Worm (Caenorhabditis elegans) whole organism, late embryonic: Measurements from ENCODE around the gene C08D8.7.
A peak's percentile ranks its signal among the peaks of the same experiment; 100 is the strongest.

ENCODE experiments used
- C38D4.7 ChIP-seq: fragments of 200-800 bp; sonication (Bioruptor generic); optimal IDR thresholded peaks from 2 replicates; lab custom pipeline; 2018; ENCODE audit warnings: mild to moderate bottlenecking, missing genetic modification characterization, moderate library complexity, missing compliant biosample characterization
- F13H6.1 ChIP-seq: sonication (generic microtip); optimal IDR thresholded peaks from 2 replicates; lab custom pipeline; 2016; ENCODE audit warnings: missing genetic modification characterization, missing compliant biosample characterization
- T23F11.4 ChIP-seq: fragments of 200-800 bp; sonication (Bioruptor generic); optimal IDR thresholded peaks from 2 replicates; lab custom pipeline; 2018; ENCODE audit warnings: mild to moderate bottlenecking, missing genetic modification characterization, missing compliant biosample characterization
- Y22D7AL.16 ChIP-seq: sonication (generic microtip); optimal IDR thresholded peaks from 2 replicates; lab custom pipeline; 2016; ENCODE audit warnings: missing genetic modification characterization, missing compliant biosample characterization
- ama-1 ChIP-seq: fragments of 150-350 bp; optimal IDR thresholded peaks from 2 replicates; lab custom pipeline; 2014
- ceh-2 ChIP-seq: sonication (generic microtip); optimal IDR thresholded peaks from 2 replicates; lab custom pipeline; 2016; ENCODE audit warnings: missing genotype, missing genetic modification characterization, missing compliant biosample characterization
- ceh-24 ChIP-seq: sonication (generic microtip); optimal IDR thresholded peaks from 2 replicates; lab custom pipeline; 2016; ENCODE audit warnings: mild to moderate bottlenecking, missing genetic modification characterization, missing compliant biosample characterization
- ceh-31 ChIP-seq: sonication (generic microtip); optimal IDR thresholded peaks from 2 replicates; lab custom pipeline; 2016; ENCODE audit warnings: missing genetic modification characterization, missing compliant biosample characterization
- ceh-45 ChIP-seq: fragments of 200-800 bp; sonication (Bioruptor generic); IDR thresholded peaks from 2 replicates; pipeline ENCODE4 v1.3.6; 2022; ENCODE audit warnings: missing genetic modification reagents, missing genetic modification characterization, missing compliant biosample characterization
- ceh-48 ChIP-seq: sonication (generic microtip); optimal IDR thresholded peaks from 2 replicates; lab custom pipeline; 2016; ENCODE audit warnings: missing genetic modification characterization, inconsistent platforms, missing compliant biosample characterization
- ceh-6 ChIP-seq: fragments of 200-800 bp; sonication (Bioruptor generic); optimal IDR thresholded peaks from 2 replicates; lab custom pipeline; 2018; ENCODE audit warnings: mild to moderate bottlenecking, missing genetic modification characterization, missing compliant biosample characterization
- ceh-9 ChIP-seq: sonication (generic microtip); optimal IDR thresholded peaks from 2 replicates; lab custom pipeline; 2016; ENCODE audit warnings: mild to moderate bottlenecking, missing genetic modification characterization, inconsistent platforms, missing compliant biosample characterization
- elt-2 ChIP-seq: sonication (generic microtip); optimal IDR thresholded peaks from 2 replicates; lab custom pipeline; 2016; ENCODE audit warnings: missing genetic modification reagents, missing genetic modification characterization, missing compliant biosample characterization
- eyg-1 ChIP-seq: sonication (generic microtip); optimal IDR thresholded peaks from 2 replicates; lab custom pipeline; 2016; ENCODE audit warnings: missing genotype, missing genetic modification characterization, missing compliant biosample characterization
- fax-1 ChIP-seq: sonication (generic microtip); optimal IDR thresholded peaks from 2 replicates; lab custom pipeline; 2016; ENCODE audit warnings: missing genotype, missing genetic modification characterization, missing compliant biosample characterization
- fkh-6 ChIP-seq: sonication (generic microtip); optimal IDR thresholded peaks from 2 replicates; lab custom pipeline; 2016; ENCODE audit warnings: missing genetic modification characterization, missing compliant biosample characterization
- hlh-30 ChIP-seq: sonication (generic microtip); optimal IDR thresholded peaks from 2 replicates; lab custom pipeline; 2017; ENCODE audit warnings: antibody characterized with exemption, missing genetic modification characterization, missing compliant biosample characterization; ENCODE audit not compliant: insufficient read depth
- hlh-6 ChIP-seq: sonication (generic microtip); optimal IDR thresholded peaks from 2 replicates; lab custom pipeline; 2016; ENCODE audit warnings: missing genotype, missing genetic modification characterization, missing compliant biosample characterization
- lim-6 ChIP-seq: sonication (generic microtip); optimal IDR thresholded peaks from 2 replicates; lab custom pipeline; 2016; ENCODE audit warnings: missing genetic modification characterization, missing compliant biosample characterization
- madf-2 ChIP-seq: sonication (generic microtip); optimal IDR thresholded peaks from 2 replicates; lab custom pipeline; 2017; ENCODE audit warnings: missing genetic modification characterization, missing compliant biosample characterization
- mec-3 ChIP-seq: sonication (generic microtip); optimal IDR thresholded peaks from 2 replicates; lab custom pipeline; 2016; ENCODE audit warnings: borderline replicate concordance, missing genetic modification characterization, missing compliant biosample characterization
- odd-2 ChIP-seq: sonication (generic microtip); optimal IDR thresholded peaks from 2 replicates; lab custom pipeline; 2017; ENCODE audit warnings: antibody characterized with exemption, mild to moderate bottlenecking, missing genetic modification characterization, missing compliant biosample characterization
- pag-3 ChIP-seq: sonication (generic microtip); optimal IDR thresholded peaks from 2 replicates; lab custom pipeline; 2016; ENCODE audit warnings: missing compliant biosample characterization, missing genetic modification characterization, borderline replicate concordance
- pat-9 ChIP-seq: fragments of 200-800 bp; sonication (Bioruptor generic); optimal IDR thresholded peaks from 2 replicates; lab custom pipeline; 2018; ENCODE audit warnings: mild to moderate bottlenecking, missing genetic modification characterization, moderate library complexity, missing compliant biosample characterization
- pha-2 ChIP-seq: sonication (generic microtip); optimal IDR thresholded peaks from 2 replicates; lab custom pipeline; 2017; ENCODE audit warnings: mild to moderate bottlenecking, missing genetic modification characterization, missing compliant biosample characterization
- pha-4 ChIP-seq: fragments of 150-350 bp; optimal IDR thresholded peaks from 2 replicates; lab custom pipeline; 2018; ENCODE audit warnings: missing biosample characterization, missing genetic modification reagents, missing genetic modification characterization
- pqm-1 ChIP-seq: sonication (generic microtip); optimal IDR thresholded peaks from 2 replicates; lab custom pipeline; 2016; ENCODE audit warnings: missing genetic modification characterization, missing compliant biosample characterization
- pros-1 ChIP-seq: fragments of 150-350 bp; optimal IDR thresholded peaks from 2 replicates; lab custom pipeline; 2014; ENCODE audit warnings: missing biosample characterization, missing genetic modification reagents, missing genetic modification characterization
- sdc-2 ChIP-seq: sonication (generic microtip); optimal IDR thresholded peaks from 2 replicates; lab custom pipeline; 2016; ENCODE audit warnings: missing genotype, missing genetic modification characterization, missing compliant biosample characterization
- syd-9 ChIP-seq: sonication (generic microtip); optimal IDR thresholded peaks from 2 replicates; lab custom pipeline; 2016; ENCODE audit warnings: mild to moderate bottlenecking, missing genetic modification characterization, moderate library complexity, missing compliant biosample characterization
- tbx-2 ChIP-seq: sonication (generic microtip); optimal IDR thresholded peaks from 2 replicates; lab custom pipeline; 2016; ENCODE audit warnings: missing genetic modification characterization, missing compliant biosample characterization
- unc-3 ChIP-seq, 2 experiments: fragments of 200-800 bp in 1 of 2; sonication (Bioruptor generic) in 1 of 2; sonication (generic microtip) in 1 of 2; conservative IDR thresholded peaks in 1 of 2; optimal IDR thresholded peaks in 1 of 2; 2 replicates each; pipeline versions ENCODE4 v1.3.6 to Lab custom; 2016 to 2022; ENCODE audit warnings: missing compliant biosample characterization in 2 of 2, missing genetic modification characterization in 2 of 2, missing genetic modification reagents in 1 of 2
- unc-42 ChIP-seq: sonication (generic microtip); optimal IDR thresholded peaks from 2 replicates; lab custom pipeline; 2016; ENCODE audit warnings: missing genotype, missing genetic modification characterization, missing compliant biosample characterization
- unc-55 ChIP-seq: sonication (generic microtip); optimal IDR thresholded peaks from 2 replicates; lab custom pipeline; 2017; ENCODE audit warnings: missing biosample characterization, missing genetic modification reagents, missing genetic modification characterization
- unc-86 ChIP-seq: sonication (generic microtip); optimal IDR thresholded peaks from 2 replicates; lab custom pipeline; 2016; ENCODE audit warnings: missing genetic modification characterization, missing compliant biosample characterization
- ztf-16 ChIP-seq: sonication (generic microtip); optimal IDR thresholded peaks from 2 replicates; lab custom pipeline; 2017; ENCODE audit warnings: missing genetic modification characterization, missing compliant biosample characterization

C08D8.7 gene

ce11 chrV:8300935-8301535 lies 40.0 kb upstream of the C08D8.7 start, which contains the start of gene W02D7.6:
TSS of gene W02D7.6 (minus strand) at chrV:8301507.
- TF ChIP-seq pros-1 (tag; lab: Kevin White, UChicago) (no peak), ama-1 (lab: Kevin White, UChicago) (peak; percentile 19), ceh-48 (tag; lab: Kevin White, UChicago) (peak; percentile 52)

- TF ChIP-seq elt-2 (tag; lab: Kevin White, UChicago), result peak; percentile 6
- no peak for TF ChIP-seq ztf-16 (tag; lab: Kevin White, UChicago)
- TF ChIP-seq, all 69 proteins: peak for 1
Observed at ce11 chrV:8302522-8302921, 38.5 kb upstream of the C08D8.7 start, which contains the start of gene sel-9. TSS of gene sel-9 (minus strand) at chrV:8302580.

DNA sequence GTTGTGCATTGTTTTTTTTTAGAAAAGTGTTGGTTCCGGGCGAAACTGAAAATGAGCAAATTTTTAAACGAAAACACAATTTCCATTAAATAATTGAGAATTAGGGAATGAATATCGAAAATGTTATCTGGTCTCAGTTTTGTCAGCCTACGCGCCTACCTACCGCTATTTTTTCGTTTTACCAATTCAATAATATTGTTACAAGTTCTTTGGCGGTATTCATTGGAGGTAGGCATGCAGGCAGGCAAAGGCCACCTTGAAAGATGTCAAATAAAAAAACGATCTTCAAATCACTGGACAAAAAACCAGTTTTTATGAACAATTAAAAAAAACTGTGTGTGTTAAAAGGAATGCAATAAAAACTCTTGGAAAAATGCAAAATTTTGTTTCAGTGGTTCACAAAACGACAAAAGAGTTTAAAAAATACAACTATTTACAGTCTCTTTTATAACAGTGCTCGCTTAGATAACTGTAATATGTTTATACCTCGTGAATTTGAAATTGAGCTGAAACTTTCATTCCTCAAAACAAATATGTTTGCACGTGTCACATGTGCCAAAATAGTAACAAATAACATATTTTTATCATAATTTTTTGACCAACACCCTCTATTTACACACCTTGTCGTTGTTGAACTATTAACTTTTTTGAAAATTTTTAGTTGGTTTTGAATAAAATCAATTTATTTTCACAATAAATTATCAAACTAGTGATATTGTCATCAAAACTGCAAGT lies 36.4 kb upstream of the C08D8.7 start, which contains the start of gene W02D7.11:
W02D7.11 (minus strand) TSS at position 51 of the 735 bp plus-strand sequence.
- TF ChIP-seq odd-2 (no peak), eyg-1 (tag; lab: Kevin White, UChicago) (no peak), lim-6 (tag; lab: Kevin White, UChicago) (no peak), ceh-24 (no peak), pat-9 (tag; lab: Kevin White, UChicago) (no peak), unc-86 (tag; lab: Kevin White, UChicago) (no peak), F13H6.1 (tag; lab: Kevin White, UChicago) (no peak), unc-42 (no peak), mec-3 (tag; lab: Kevin White, UChicago) (no peak), ztf-16 (tag; lab: Kevin White, UChicago) (no peak), pha-4 (tag; lab: Kevin White, UChicago) (no peak), ceh-45 (no peak), pha-2 (no peak)

ce11 chrV:8305940-8306339 lies 35.1 kb upstream of the C08D8.7 start:
- TF ChIP-seq fax-1 (tag; lab: Kevin White, UChicago), result no peak
- no peak for TF ChIP-seq unc-3 (GFP tag; conservative IDR thresholded peaks at IDR 0.05; lab: Robert Waterston, UW)
- TF ChIP-seq unc-3 (tag; optimal IDR thresholded peaks at IDR 0.05; lab: Kevin White, UChicago), result no peak
- no peak for TF ChIP-seq C38D4.7
- TF ChIP-seq ceh-31, result no peak
- no peak for TF ChIP-seq ceh-2 (tag; lab: Kevin White, UChicago)
- TF ChIP-seq pha-2, result no peak
- no peak for TF ChIP-seq madf-2
- TF ChIP-seq ceh-6 (GFP tag; lab: Kevin White, UChicago), result no peak
- TF ChIP-seq Y22D7AL.16 (tag; lab: Kevin White, UChicago), result no peak
- TF ChIP-seq elt-2 (tag; lab: Kevin White, UChicago), result no peak
- no peak for TF ChIP-seq hlh-6
- TF ChIP-seq sdc-2 (tag; lab: Kevin White, UChicago), result no peak
- TF ChIP-seq syd-9 (tag; lab: Kevin White, UChicago), result no peak
- no peak for TF ChIP-seq mec-3 (tag; lab: Kevin White, UChicago)
- TF ChIP-seq, all 69 proteins: peak for 0

DNA sequence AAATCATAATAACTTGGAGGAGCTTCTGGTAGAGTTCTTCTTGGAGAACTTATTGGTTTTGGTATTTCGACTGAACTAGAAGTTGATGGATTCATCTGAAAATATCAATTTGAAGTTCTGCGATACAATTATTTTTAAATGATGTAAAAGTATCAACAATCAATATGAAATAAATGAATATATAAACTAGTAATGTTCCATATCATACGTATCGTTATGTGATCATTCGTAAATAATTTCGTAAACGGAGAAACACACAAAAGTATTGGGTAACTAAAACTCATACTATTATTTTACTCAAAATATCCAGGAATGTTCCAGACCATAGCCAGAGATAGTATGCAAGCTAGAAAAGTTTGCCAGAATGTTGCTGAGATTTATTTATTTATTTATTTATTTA lies 34.7 kb upstream of the C08D8.7 start, which contains the start of gene W02D7.8:
W02D7.8 (minus strand) TSS at position 101 of the 400 bp plus-strand sequence.
- TF ChIP-seq hlh-30 (tag; lab: Kevin White, UChicago), result no peak
- TF ChIP-seq unc-55 (GFP tag; lab: Kevin White, UChicago), result no peak
- no peak for TF ChIP-seq fkh-6 (tag; lab: Kevin White, UChicago)
- TF ChIP-seq sdc-2 (tag; lab: Kevin White, UChicago), result no peak
- TF ChIP-seq odd-2, result no peak
- no peak for TF ChIP-seq T23F11.4 (GFP tag; lab: Kevin White, UChicago)
- no peak for TF ChIP-seq ceh-9 (tag; lab: Kevin White, UChicago)
- TF ChIP-seq pqm-1 (tag; lab: Kevin White, UChicago), result no peak
- TF ChIP-seq ceh-24, result no peak
- no peak for TF ChIP-seq pag-3 (tag; lab: Kevin White, UChicago)
- no peak for TF ChIP-seq C38D4.7
- no peak for TF ChIP-seq tbx-2 (tag; lab: Kevin White, UChicago)
- TF ChIP-seq eyg-1 (tag; lab: Kevin White, UChicago), result no peak
- no peak for TF ChIP-seq F13H6.1 (tag; lab: Kevin White, UChicago)
